Fruit fly (Drosophila melanogaster) whole organism, prepupa: ENCODE data around the gene CG46439.

ENCODE experiments used
- CG10631 ChIP-seq: fragments of 200-800 bp; sonication (Bioruptor generic); optimal IDR thresholded peaks from 2 replicates; lab custom pipeline; 2016; ENCODE audit warnings: missing biosample characterization, missing genetic modification characterization
- CG10669 ChIP-seq: fragments of 200-800 bp; sonication (Bioruptor generic); optimal IDR thresholded peaks from 3 replicates; lab custom pipeline; 2018; ENCODE audit warnings: missing biosample characterization, mild to moderate bottlenecking, missing genetic modification characterization, moderate library complexity
- CG11294 ChIP-seq: fragments of 200-800 bp; sonication (Bioruptor generic); IDR thresholded peaks from 2 replicates; pipeline ENCODE4 v1.3.6; 2022; ENCODE audit warnings: missing biosample characterization, missing genetic modification characterization
- CG16779 ChIP-seq: fragments of 200-800 bp; sonication (Bioruptor generic); optimal IDR thresholded peaks from 3 replicates; lab custom pipeline; 2017; ENCODE audit warnings: missing biosample characterization, mild to moderate bottlenecking, missing genetic modification characterization
- CG32006 ChIP-seq: fragments of 200-800 bp; sonication (Bioruptor generic); optimal IDR thresholded peaks from 3 replicates; lab custom pipeline; 2017; ENCODE audit warnings: missing biosample characterization, mild to moderate bottlenecking, missing genetic modification characterization
- CG34406 ChIP-seq: fragments of 200-800 bp; sonication (Bioruptor generic); optimal IDR thresholded peaks from 3 replicates; lab custom pipeline; 2016; ENCODE audit warnings: missing biosample characterization, missing genetic modification characterization
- CG6163 ChIP-seq: fragments of 200-800 bp; sonication (Bioruptor generic); IDR thresholded peaks from 3 replicates; pipeline ENCODE4 v1.3.6; 2022; ENCODE audit warnings: missing biosample characterization, missing genetic modification characterization
- CG8119 ChIP-seq: fragments of 200-800 bp; sonication (Bioruptor generic); IDR thresholded peaks from 3 replicates; pipeline ENCODE4 v1.3.6; 2022; ENCODE audit warnings: missing biosample characterization, missing genetic modification characterization
- Hr4 ChIP-seq: fragments of 200-800 bp; sonication (Bioruptor generic); optimal IDR thresholded peaks from 3 replicates; lab custom pipeline; 2016; ENCODE audit warnings: missing biosample characterization, missing genetic modification characterization
- Sox102F ChIP-seq: fragments of 200-800 bp; sonication (Bioruptor generic); optimal IDR thresholded peaks from 2 replicates; lab custom pipeline; 2016; ENCODE audit warnings: missing biosample characterization, mild to moderate bottlenecking, missing genetic modification characterization
- Sox15 ChIP-seq: fragments of 200-800 bp; sonication (Bioruptor generic); optimal IDR thresholded peaks from 3 replicates; lab custom pipeline; 2016; ENCODE audit warnings: missing biosample characterization, missing genetic modification characterization
- lz ChIP-seq: fragments of 200-800 bp; sonication (Bioruptor generic); optimal IDR thresholded peaks from 3 replicates; lab custom pipeline; 2016; ENCODE audit warnings: missing biosample characterization, missing genetic modification characterization
- net ChIP-seq: fragments of 200-800 bp; sonication (Bioruptor generic); optimal IDR thresholded peaks from 3 replicates; lab custom pipeline; 2016; ENCODE audit warnings: missing biosample characterization, missing genetic modification characterization
- ss ChIP-seq, 2 experiments: fragments of 200-800 bp; sonication (Bioruptor generic); optimal IDR thresholded peaks; 2 replicates in 1 of 2; 3 replicates in 1 of 2; lab custom pipeline; 2017 to 2018; ENCODE audit warnings: mild to moderate bottlenecking in 2 of 2, missing biosample characterization in 2 of 2, missing genetic modification characterization in 2 of 2, moderate library complexity in 1 of 2

CG46439 gene

dm6 chr3L:11047877-11048276 is 48.2 kb downstream of the CG46439 start (continued):
- no peak for TF ChIP-seq CG6163 (GFP tag; lab: Robert Waterston, UW)
- TF ChIP-seq CG10669 (GFP tag; lab: Kevin White, UChicago), result peak; percentile 37
- peak; percentile 30 for TF ChIP-seq CG32006 (GFP tag; lab: Kevin White, UChicago)
- TF ChIP-seq net (GFP tag; lab: Kevin White, UChicago), result peak; percentile 46
- no peak; the same call in 1 of the 2 replicates for TF ChIP-seq CG11294 (GFP tag; lab: Robert Waterston, UW)
- TF ChIP-seq Sox15 (GFP tag; lab: Kevin White, UChicago), result peak; percentile 2
- peak; percentile 45 for TF ChIP-seq Sox102F (GFP tag; lab: Kevin White, UChicago)
- TF ChIP-seq, all 60 proteins: peak for 34

dm6 chr3L:11046559-11046958 is 49.5 kb downstream of the CG46439 start:
- TF ChIP-seq CG10631 (GFP tag; lab: Kevin White, UChicago), result no peak
- TF ChIP-seq CG34406 (GFP tag; lab: Kevin White, UChicago), result no peak
- no peak for TF ChIP-seq Hr4

- TF ChIP-seq CG16779 (tag; lab: Kevin White, UChicago) (no peak), ss (GFP tag; optimal IDR thresholded peaks at IDR 0.05; lab: Kevin White, UChicago) (no peak), CG8119 (0 out of 3 replicates have a peak, but pooled peaks have one; percentile 12)
- TF ChIP-seq, all 60 proteins: peak for 1
Measured at dm6 chr3L:11045009-11045408, 51.0 kb downstream of the CG46439 start.

dm6 chr3L:11043650-11044049 is 52.4 kb downstream of the CG46439 start:
- TF ChIP-seq lz (GFP tag; lab: Kevin White, UChicago), result no peak
- no peak for TF ChIP-seq CG6163 (GFP tag; lab: Robert Waterston, UW)
- TF ChIP-seq, all 60 proteins: peak for 0
